Worm (Caenorhabditis elegans) whole organism, young adult: ENCODE measurements around the gene anmt-3.

Experiments used
- D2030.7 ChIP-seq: fragments of 200-800 bp; sonication (Bioruptor generic); IDR thresholded peaks from 2 replicates; pipeline ENCODE4 v1.3.6; 2022; ENCODE audit warnings: missing genetic modification reagents, missing genetic modification characterization, missing compliant biosample characterization
- F49E8.2 ChIP-seq: sonication (generic microtip); optimal IDR thresholded peaks from 3 replicates; lab custom pipeline; 2017; ENCODE audit warnings: missing genetic modification characterization, mild to moderate bottlenecking, missing compliant biosample characterization, antibody characterized with exemption, moderate library complexity; ENCODE audit not compliant: insufficient read depth
- ama-1 ChIP-seq, 3 experiments: fragments of 150-350 bp in 1 of 3; sonication (generic microtip) in 2 of 3; optimal IDR thresholded peaks; 2 replicates each; lab custom pipeline; 2014 to 2018; ENCODE audit warnings: missing biosample characterization in 2 of 3, missing genetic modification characterization in 2 of 3, missing genetic modification reagents in 2 of 3
- ceh-40 ChIP-seq: fragments of 200-800 bp; sonication (Bioruptor generic); IDR thresholded peaks from 2 replicates; pipeline ENCODE4 v1.3.6; 2022; ENCODE audit warnings: missing genetic modification characterization, missing compliant biosample characterization
- egl-44 ChIP-seq: fragments of 200-800 bp; sonication (Bioruptor generic); IDR thresholded peaks from 2 replicates; pipeline ENCODE4 v1.3.6; 2022; ENCODE audit warnings: missing genetic modification reagents, missing genetic modification characterization, missing compliant biosample characterization
- ets-4 ChIP-seq: fragments of 200-800 bp; sonication (Bioruptor generic); optimal IDR thresholded peaks from 2 replicates; lab custom pipeline; 2018; ENCODE audit warnings: mild to moderate bottlenecking, missing genetic modification characterization, missing compliant biosample characterization
- fkh-3 ChIP-seq: sonication (generic microtip); optimal IDR thresholded peaks from 2 replicates; lab custom pipeline; 2016; ENCODE audit warnings: mild to moderate bottlenecking, missing genetic modification characterization, missing compliant biosample characterization
- him-1 ChIP-seq: sonication (generic microtip); optimal IDR thresholded peaks from 2 replicates; lab custom pipeline; 2016; ENCODE audit warnings: missing genotype, missing genetic modification reagents, missing genetic modification characterization, missing compliant biosample characterization
- madf-10 ChIP-seq: sonication (generic microtip); optimal IDR thresholded peaks from 2 replicates; lab custom pipeline; 2016; ENCODE audit warnings: mild to moderate bottlenecking, missing genetic modification characterization, missing compliant biosample characterization
- nfya-2 ChIP-seq: fragments of 200-800 bp; sonication (Bioruptor generic); IDR thresholded peaks from 2 replicates; pipeline ENCODE4 v1.3.6; 2022; ENCODE audit warnings: missing genetic modification reagents, missing genetic modification characterization, missing compliant biosample characterization
- rpc-1 ChIP-seq, 2 experiments: fragments of 150-350 bp in 1 of 2; sonication (generic microtip) in 1 of 2; optimal IDR thresholded peaks; 2 replicates each; lab custom pipeline; 2014 to 2018; ENCODE audit warnings: missing biosample characterization in 1 of 2, missing genetic modification characterization in 1 of 2, missing genetic modification reagents in 1 of 2, missing genotype in 1 of 2
- snpc-4 ChIP-seq, 5 experiments: fragments of 150-350 bp in 1 of 5; sonication (generic microtip) in 4 of 5; optimal IDR thresholded peaks; 2 replicates each; lab custom pipeline; 2014 to 2018; ENCODE audit warnings: missing genetic modification characterization in 5 of 5, missing biosample characterization in 3 of 5, antibody characterized with exemption in 2 of 5, mild to moderate bottlenecking in 2 of 5, missing compliant biosample characterization in 2 of 5, missing genotype in 2 of 5, moderate library complexity in 2 of 5, missing genetic modification reagents in 1 of 5
- tbx-9 ChIP-seq: sonication (generic microtip); optimal IDR thresholded peaks from 2 replicates; lab custom pipeline; 2016; ENCODE audit warnings: borderline replicate concordance, missing genetic modification characterization, inconsistent platforms, missing compliant biosample characterization

ce11 chrV:9925647-9926046 is 32.5 kb downstream of the anmt-3 start:
- TF ChIP-seq ama-1 (optimal IDR thresholded peaks at IDR 0.05; lab: Kevin White, UChicago) (no peak), ama-1 (GFP tag; optimal IDR thresholded peaks at IDR 0.05; lab: Kevin White, UChicago) (no peak), snpc-4 (GFP tag; optimal IDR thresholded peaks at IDR 0.05; lab: Kevin White, UChicago) (no peak), snpc-4 (tag; optimal IDR thresholded peaks at IDR 0.05; lab: Kevin White, UChicago) (no peak), tbx-9 (tag; lab: Kevin White, UChicago) (no peak), F49E8.2 (no peak), ets-4 (GFP tag; lab: Kevin White, UChicago) (no peak), rpc-1 (optimal IDR thresholded peaks at IDR 0.05; lab: Kevin White, UChicago) (no peak), rpc-1 (tag; optimal IDR thresholded peaks at IDR 0.05; lab: Kevin White, UChicago) (no peak), egl-44 (GFP tag; lab: Robert Waterston, UW) (no peak), D2030.7 (GFP tag; lab: Robert Waterston, UW) (no peak), ceh-40 (no peak), him-1 (tag; lab: Kevin White, UChicago) (no peak), madf-10 (tag; lab: Kevin White, UChicago) (no peak), fkh-3 (no peak), nfya-2 (GFP tag; lab: Robert Waterston, UW) (no peak)
